Fruit fly (Drosophila melanogaster) Kc167 (cell line): ENCODE data around the gene mRRF2.

Source experiments
- Myc ChIP-seq: fragments of >200 bp; optimal IDR thresholded peaks from 2 replicates; lab custom pipeline; 2017; ENCODE audit warnings: missing external identifiers
- Sin3A ChIP-seq: fragments of >200 bp; optimal IDR thresholded peaks from 2 replicates; lab custom pipeline; 2018; ENCODE audit warnings: missing external identifiers
- h ChIP-seq: fragments of >200 bp; optimal IDR thresholded peaks from 3 replicates; lab custom pipeline; 2018; ENCODE audit warnings: missing external identifiers
- insv ChIP-seq: fragments of >200 bp; optimal IDR thresholded peaks from 3 replicates; lab custom pipeline; 2018; ENCODE audit warnings: missing external identifiers
- psq ChIP-seq: fragments of >200 bp; optimal IDR thresholded peaks from 2 replicates; lab custom pipeline; 2017; ENCODE audit warnings: missing external identifiers
- ttk ChIP-seq: sonication (Bioruptor generic); optimal IDR thresholded peaks from 2 replicates; lab custom pipeline; 2017; ENCODE audit warnings: missing external identifiers

DNA sequence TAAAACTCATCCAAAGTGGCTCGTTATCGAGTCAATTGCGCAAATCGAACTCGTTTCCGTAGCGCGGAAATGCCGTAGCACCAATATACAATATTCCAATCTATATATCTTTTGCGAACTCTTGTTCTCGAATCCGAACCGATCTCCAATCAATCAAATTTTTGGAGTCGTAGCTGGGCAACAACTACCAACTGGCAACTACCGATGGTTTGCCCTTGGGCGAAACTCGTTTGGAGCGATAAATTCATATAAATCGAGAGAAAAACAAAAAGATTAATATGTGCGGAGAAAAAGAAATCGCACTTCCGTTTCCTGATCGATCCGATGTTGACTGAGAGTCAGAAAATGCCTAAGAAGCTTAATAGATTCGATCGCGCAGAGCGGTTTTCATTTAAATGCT is 47.8 kb upstream of the mRRF2 start:
- TF ChIP-seq Sin3A (lab: Kevin White, UChicago) (no peak), ttk (no peak), psq (lab: Kevin White, UChicago) (no peak), h (no peak), Myc (lab: Kevin White, UChicago) (no peak), insv (lab: Kevin White, UChicago) (no peak)
